Worm (Caenorhabditis elegans) whole organism, L3 larva: Measurements from ENCODE around the gene C52G5.3.
A peak's percentile ranks its signal among the peaks of the same experiment; 100 is the strongest.

ENCODE experiments used
- R02D3.7 ChIP-seq: fragments of 150-350 bp; optimal IDR thresholded peaks from 2 replicates; lab custom pipeline; 2014; ENCODE audit warnings: missing biosample characterization, missing genetic modification characterization
- ZK546.5 ChIP-seq: sonication (generic microtip); optimal IDR thresholded peaks from 2 replicates; lab custom pipeline; 2017; ENCODE audit warnings: missing biosample characterization, missing genetic modification characterization
- aly-2 ChIP-seq: fragments of 150-350 bp; optimal IDR thresholded peaks from 2 replicates; lab custom pipeline; 2014; ENCODE audit warnings: missing biosample characterization, missing genetic modification characterization
- ama-1 ChIP-seq: fragments of 150-350 bp; optimal IDR thresholded peaks from 2 replicates; lab custom pipeline; 2018
- ceh-16 ChIP-seq: sonication (generic microtip); optimal IDR thresholded peaks from 2 replicates; lab custom pipeline; 2017; ENCODE audit warnings: missing biosample characterization, missing genetic modification characterization
- ceh-28 ChIP-seq: fragments of 150-350 bp; optimal IDR thresholded peaks from 2 replicates; lab custom pipeline; 2014; ENCODE audit warnings: missing biosample characterization, missing genetic modification reagents, missing genetic modification characterization
- ceh-9 ChIP-seq: sonication (generic microtip); optimal IDR thresholded peaks from 2 replicates; lab custom pipeline; 2018; ENCODE audit warnings: missing biosample characterization, missing genetic modification characterization
- daf-12 ChIP-seq: fragments of 150-350 bp; optimal IDR thresholded peaks from 2 replicates; lab custom pipeline; 2014; ENCODE audit warnings: missing biosample characterization, missing genetic modification reagents, missing genetic modification characterization
- egl-27 ChIP-seq: sonication (generic microtip); optimal IDR thresholded peaks from 4 replicates; lab custom pipeline; 2017; ENCODE audit warnings: missing biosample characterization, missing genetic modification reagents, missing genetic modification characterization
- elt-2 ChIP-seq: sonication (generic microtip); optimal IDR thresholded peaks from 2 replicates; lab custom pipeline; 2016; ENCODE audit warnings: missing genetic modification reagents, mild to moderate bottlenecking, missing genetic modification characterization, missing compliant biosample characterization
- elt-3 ChIP-seq, 3 experiments: fragments of 150-350 bp in 1 of 3; sonication (generic microtip) in 2 of 3; optimal IDR thresholded peaks; 2 replicates in 2 of 3; 4 replicates in 1 of 3; lab custom pipeline; 2014 to 2017; ENCODE audit warnings: missing biosample characterization in 3 of 3, missing genetic modification characterization in 3 of 3
- eor-1 ChIP-seq, 2 experiments: fragments of 150-350 bp; optimal IDR thresholded peaks; 2 replicates each; lab custom pipeline; 2014 to 2018; ENCODE audit warnings: missing biosample characterization in 2 of 2, missing genetic modification characterization in 2 of 2
- fkh-10 ChIP-seq: sonication (generic microtip); optimal IDR thresholded peaks from 2 replicates; lab custom pipeline; 2017; ENCODE audit warnings: missing biosample characterization, missing genetic modification reagents, missing genetic modification characterization
- fkh-2 ChIP-seq: fragments of 150-350 bp; optimal IDR thresholded peaks from 2 replicates; lab custom pipeline; 2014; ENCODE audit warnings: missing biosample characterization, missing genetic modification reagents, missing genetic modification characterization
- fos-1 ChIP-seq: fragments of 150-350 bp; optimal IDR thresholded peaks from 2 replicates; lab custom pipeline; 2014; ENCODE audit warnings: missing biosample characterization, missing genetic modification characterization
- hmg-11 ChIP-seq: sonication (generic microtip); optimal IDR thresholded peaks from 2 replicates; lab custom pipeline; 2016; ENCODE audit warnings: missing genetic modification characterization, missing compliant biosample characterization
- jun-1 ChIP-seq: fragments of 150-350 bp; optimal IDR thresholded peaks from 2 replicates; lab custom pipeline; 2014; ENCODE audit warnings: missing biosample characterization, missing genetic modification reagents, missing genetic modification characterization
- lin-15B ChIP-seq: fragments of 150-350 bp; optimal IDR thresholded peaks from 2 replicates; lab custom pipeline; 2014; ENCODE audit warnings: missing biosample characterization, missing genetic modification characterization
- lin-39 ChIP-seq: fragments of 150-350 bp; optimal IDR thresholded peaks from 2 replicates; lab custom pipeline; 2018; ENCODE audit warnings: missing biosample characterization, missing genetic modification reagents, missing genetic modification characterization
- lsy-12 ChIP-seq: sonication (generic microtip); optimal IDR thresholded peaks from 2 replicates; lab custom pipeline; 2016; ENCODE audit warnings: mild to moderate bottlenecking, missing genetic modification characterization, missing compliant biosample characterization
- mdl-1 ChIP-seq: fragments of 150-350 bp; optimal IDR thresholded peaks from 2 replicates; lab custom pipeline; 2014; ENCODE audit warnings: missing biosample characterization, missing genetic modification characterization
- mml-1 ChIP-seq: fragments of 150-350 bp; sonication (generic microtip); optimal IDR thresholded peaks from 3 replicates; lab custom pipeline; 2014; ENCODE audit warnings: missing biosample characterization, missing genetic modification characterization
- nfya-1 ChIP-seq: sonication (generic microtip); optimal IDR thresholded peaks from 2 replicates; lab custom pipeline; 2017; ENCODE audit warnings: missing genetic modification characterization, mild to moderate bottlenecking, missing compliant biosample characterization, antibody characterized with exemption, moderate library complexity; ENCODE audit not compliant: insufficient read depth
- nhr-11 ChIP-seq: fragments of 150-350 bp; optimal IDR thresholded peaks from 2 replicates; lab custom pipeline; 2014; ENCODE audit warnings: missing biosample characterization, missing genetic modification characterization
- nhr-12 ChIP-seq: fragments of 150-350 bp; optimal IDR thresholded peaks from 2 replicates; lab custom pipeline; 2014; ENCODE audit warnings: missing biosample characterization, missing genetic modification characterization
- nhr-23 ChIP-seq: fragments of 150-350 bp; optimal IDR thresholded peaks from 2 replicates; lab custom pipeline; 2014; ENCODE audit warnings: missing biosample characterization, missing genetic modification reagents, missing genetic modification characterization
- nhr-43 ChIP-seq: sonication (generic microtip); optimal IDR thresholded peaks from 2 replicates; lab custom pipeline; 2016; ENCODE audit warnings: mild to moderate bottlenecking, missing genetic modification characterization, missing compliant biosample characterization; ENCODE audit not compliant: poor library complexity, severe bottlenecking
- nhr-76 ChIP-seq: fragments of 150-350 bp; sonication (generic microtip); optimal IDR thresholded peaks from 5 replicates; lab custom pipeline; 2014; ENCODE audit warnings: missing biosample characterization, missing genetic modification characterization
- nhr-77 ChIP-seq: fragments of 150-350 bp; optimal IDR thresholded peaks from 2 replicates; lab custom pipeline; 2014; ENCODE audit warnings: missing biosample characterization, missing genetic modification characterization
- snpc-4 ChIP-seq: fragments of 150-350 bp; optimal IDR thresholded peaks from 2 replicates; lab custom pipeline; 2014; ENCODE audit warnings: missing biosample characterization, missing genetic modification characterization
- tbx-2 ChIP-seq: sonication (generic microtip); optimal IDR thresholded peaks from 2 replicates; lab custom pipeline; 2016; ENCODE audit warnings: mild to moderate bottlenecking, missing genetic modification characterization, missing compliant biosample characterization
- unc-39 ChIP-seq: sonication (generic microtip); optimal IDR thresholded peaks from 4 replicates; lab custom pipeline; 2017; ENCODE audit warnings: missing biosample characterization, missing genetic modification characterization
- unc-62 ChIP-seq: fragments of 150-350 bp; sonication (generic microtip); optimal IDR thresholded peaks from 4 replicates; lab custom pipeline; 2014; ENCODE audit warnings: missing biosample characterization, missing genetic modification reagents, missing genetic modification characterization
- zag-1 ChIP-seq: fragments of 150-350 bp; optimal IDR thresholded peaks from 2 replicates; lab custom pipeline; 2014; ENCODE audit warnings: missing biosample characterization, missing genetic modification characterization
- ztf-4 ChIP-seq: fragments of 150-350 bp; optimal IDR thresholded peaks from 2 replicates; lab custom pipeline; 2014; ENCODE audit warnings: missing biosample characterization, missing genetic modification characterization

The C52G5.3 gene

ce11 chrX:12843530-12843929, 2.4 kb downstream of the C52G5.3 start:
- TF ChIP-seq hmg-11 (tag; lab: Kevin White, UChicago) (peak; percentile 0), fkh-10 (GFP tag; lab: Kevin White, UChicago) (no peak), unc-39 (tag; lab: Kevin White, UChicago) (no peak), nfya-1 (tag; lab: Kevin White, UChicago) (peak; percentile 25), elt-2 (peak; percentile 38), nhr-43 (tag; lab: Kevin White, UChicago) (peak; percentile 48), jun-1 (tag; lab: Kevin White, UChicago) (peak; percentile 21), lsy-12 (tag; lab: Kevin White, UChicago) (peak; percentile 6), unc-62 (no peak), ceh-16 (tag; lab: Kevin White, UChicago) (no peak)

ce11 chrX:12843011-12843410, 2.9 kb downstream of the C52G5.3 start, which contains the start of gene C52G5.2:
Gene C52G5.2, plus strand, starts transcription at chrX:12843311.
- peak; percentile 8 for TF ChIP-seq nhr-23
- TF ChIP-seq jun-1 (tag; lab: Kevin White, UChicago): no peak

DNA sequence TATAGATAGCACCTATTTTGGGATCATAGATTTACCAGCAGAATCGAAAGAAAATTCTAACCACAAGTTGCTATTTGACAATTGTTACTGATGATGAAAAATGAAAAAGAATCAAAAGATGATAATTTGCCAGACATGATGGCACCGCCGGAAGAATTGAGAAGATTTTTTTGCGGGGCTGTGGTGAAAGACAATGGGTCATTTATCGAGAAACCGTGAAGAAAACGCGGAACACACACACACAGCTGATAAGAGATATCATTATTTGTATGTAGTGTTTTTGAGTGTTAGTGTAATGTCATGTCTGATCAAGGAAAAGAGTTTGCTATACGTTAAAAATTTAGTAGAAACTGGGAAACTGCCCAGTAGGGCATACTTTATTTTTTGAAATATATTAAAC, 11.1 kb downstream of the C52G5.3 start:
- TF ChIP-seq nhr-23: no peak
- TF ChIP-seq elt-2: peak; percentile 24
- peak in 1 of 3 experiments; percentile 21 for TF ChIP-seq elt-3 (tag; optimal IDR thresholded peaks at IDR 0.05; lab: Kevin White, UChicago)
- TF ChIP-seq fkh-2 (tag; lab: Kevin White, UChicago): no peak

DNA sequence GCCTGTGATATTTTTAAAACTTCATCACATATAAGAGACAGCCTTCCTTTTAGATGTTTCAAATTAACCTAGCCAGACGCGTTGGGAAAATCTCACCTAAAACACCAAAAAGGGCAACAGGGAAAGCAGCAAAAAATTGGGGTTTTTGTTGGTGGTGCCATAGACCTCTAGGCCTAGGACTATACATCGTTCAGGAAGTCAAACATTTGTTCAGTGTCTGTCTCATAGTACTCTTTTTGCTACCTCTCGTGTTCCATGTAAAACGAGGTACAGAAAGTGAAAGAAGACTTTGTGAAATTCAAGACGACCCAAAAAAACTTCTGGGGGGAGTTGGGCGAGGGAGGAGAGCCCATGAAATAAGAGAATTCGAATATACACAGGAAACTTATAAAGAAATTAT, 16.9 kb downstream of the C52G5.3 start:
- TF ChIP-seq mdl-1 (tag; lab: Kevin White, UChicago): no peak
- TF ChIP-seq daf-12 (tag; lab: Kevin White, UChicago): no peak
- TF ChIP-seq nhr-11 (tag; lab: Kevin White, UChicago): no peak
- no peak for TF ChIP-seq ZK546.5 (tag; lab: Kevin White, UChicago)
- no peak for TF ChIP-seq lin-39
- no peak for TF ChIP-seq fos-1 (tag; lab: Kevin White, UChicago)
- TF ChIP-seq nhr-12: no peak
- no peak for TF ChIP-seq nhr-43 (tag; lab: Kevin White, UChicago)
- no peak for TF ChIP-seq fkh-2 (tag; lab: Kevin White, UChicago)
- no peak for TF ChIP-seq nhr-76 (tag; lab: Kevin White, UChicago)
- TF ChIP-seq R02D3.7 (tag; lab: Kevin White, UChicago): no peak

- no peak for TF ChIP-seq ztf-4
- TF ChIP-seq nfya-1 (tag; lab: Kevin White, UChicago): peak; percentile 43
- no peak for TF ChIP-seq lsy-12 (tag; lab: Kevin White, UChicago)
- no peak for TF ChIP-seq tbx-2
- TF ChIP-seq lin-39: peak; percentile 53
- TF ChIP-seq hmg-11 (tag; lab: Kevin White, UChicago): peak; percentile 19
- TF ChIP-seq fkh-2 (tag; lab: Kevin White, UChicago): no peak
- TF ChIP-seq nhr-23: no peak
- TF ChIP-seq egl-27 (tag; lab: Kevin White, UChicago): no peak
- TF ChIP-seq aly-2 (tag; lab: Kevin White, UChicago): no peak
These were observed 18.1 kb downstream of the C52G5.3 start for ce11 chrX:12827741-12828408.

DNA sequence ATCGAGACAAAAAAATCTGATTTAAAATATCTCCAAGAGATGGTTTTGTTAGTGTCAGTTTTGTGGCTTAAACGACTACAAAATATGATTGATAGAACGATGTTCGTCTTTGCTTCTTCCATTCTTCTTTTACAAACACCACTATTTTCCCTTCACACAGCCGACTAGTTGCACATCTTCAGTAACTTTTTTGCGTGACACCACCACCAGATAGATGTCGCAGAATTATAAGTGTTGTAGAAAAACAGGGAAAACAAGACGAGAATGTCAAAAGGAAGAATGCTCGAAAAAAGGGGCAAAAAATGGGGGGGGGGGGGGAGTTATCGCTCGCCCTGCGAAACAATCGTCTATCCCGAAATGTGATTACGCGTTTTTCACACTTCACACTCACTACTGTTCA, 19.2 kb downstream of the C52G5.3 start:
- TF ChIP-seq jun-1 (tag; lab: Kevin White, UChicago): no peak
- TF ChIP-seq, all 47 proteins: peak for 0

- TF ChIP-seq ceh-9 (tag; lab: Kevin White, UChicago): no peak
- no peak for TF ChIP-seq ama-1 (lab: Kevin White, UChicago)
- TF ChIP-seq elt-3 (tag; optimal IDR thresholded peaks at IDR 0.05; lab: Kevin White, UChicago): no peak
- TF ChIP-seq nhr-77 (tag; lab: Kevin White, UChicago): no peak
- TF ChIP-seq eor-1 (tag; optimal IDR thresholded peaks at IDR 0.05; lab: Kevin White, UChicago): no peak
- no peak for TF ChIP-seq nhr-23
- TF ChIP-seq mml-1 (tag; lab: Kevin White, UChicago): no peak
- TF ChIP-seq unc-39 (tag; lab: Kevin White, UChicago): no peak
- no peak for TF ChIP-seq lin-39
- no peak for TF ChIP-seq snpc-4 (tag; lab: Kevin White, UChicago)
- no peak for TF ChIP-seq ceh-28 (tag; lab: Kevin White, UChicago)
- TF ChIP-seq aly-2 (tag; lab: Kevin White, UChicago): no peak
- TF ChIP-seq egl-27 (tag; lab: Kevin White, UChicago): no peak
- no peak for TF ChIP-seq ztf-4
- TF ChIP-seq nhr-11 (tag; lab: Kevin White, UChicago): no peak
- no peak for TF ChIP-seq zag-1 (tag; lab: Kevin White, UChicago)
- TF ChIP-seq lin-15B (tag; lab: Kevin White, UChicago): no peak
- TF ChIP-seq tbx-2: no peak
These were observed 20.8 kb downstream of the C52G5.3 start for ce11 chrX:12825174-12825573.
